Worm (Caenorhabditis elegans) whole organism, young adult: Measurements from ENCODE around the gene F43G6.17.

Source experiments
- ama-1 ChIP-seq, 3 experiments: fragments of 150-350 bp in 1 of 3; sonication (generic microtip) in 2 of 3; optimal IDR thresholded peaks; 2 replicates each; lab custom pipeline; 2014 to 2018; ENCODE audit warnings: missing biosample characterization in 2 of 3, missing genetic modification characterization in 2 of 3, missing genetic modification reagents in 2 of 3
- athp-1 ChIP-seq: sonication (generic microtip); optimal IDR thresholded peaks from 2 replicates; lab custom pipeline; 2017; ENCODE audit warnings: mild to moderate bottlenecking, missing genetic modification characterization, missing compliant biosample characterization
- egl-44 ChIP-seq: fragments of 200-800 bp; sonication (Bioruptor generic); IDR thresholded peaks from 2 replicates; pipeline ENCODE4 v1.3.6; 2022; ENCODE audit warnings: missing genetic modification reagents, missing genetic modification characterization, missing compliant biosample characterization
- lag-1 ChIP-seq: fragments of 200-800 bp; sonication (Bioruptor generic); IDR thresholded peaks from 2 replicates; pipeline ENCODE4 v1.3.6; 2022; ENCODE audit warnings: missing genetic modification reagents, missing genetic modification characterization, missing compliant biosample characterization
- nhr-90 ChIP-seq: sonication (generic microtip); optimal IDR thresholded peaks from 2 replicates; lab custom pipeline; 2016; ENCODE audit warnings: missing genotype, mild to moderate bottlenecking, missing genetic modification characterization, missing compliant biosample characterization
- snpc-4 ChIP-seq, 5 experiments: fragments of 150-350 bp in 1 of 5; sonication (generic microtip) in 4 of 5; optimal IDR thresholded peaks; 2 replicates each; lab custom pipeline; 2014 to 2018; ENCODE audit warnings: missing genetic modification characterization in 5 of 5, missing biosample characterization in 3 of 5, antibody characterized with exemption in 2 of 5, mild to moderate bottlenecking in 2 of 5, missing compliant biosample characterization in 2 of 5, missing genotype in 2 of 5, moderate library complexity in 2 of 5, missing genetic modification reagents in 1 of 5
- unc-62 ChIP-seq: fragments of 150-350 bp; optimal IDR thresholded peaks from 2 replicates; lab custom pipeline; 2014; ENCODE audit warnings: missing biosample characterization, missing genetic modification reagents, missing genetic modification characterization

DNA sequence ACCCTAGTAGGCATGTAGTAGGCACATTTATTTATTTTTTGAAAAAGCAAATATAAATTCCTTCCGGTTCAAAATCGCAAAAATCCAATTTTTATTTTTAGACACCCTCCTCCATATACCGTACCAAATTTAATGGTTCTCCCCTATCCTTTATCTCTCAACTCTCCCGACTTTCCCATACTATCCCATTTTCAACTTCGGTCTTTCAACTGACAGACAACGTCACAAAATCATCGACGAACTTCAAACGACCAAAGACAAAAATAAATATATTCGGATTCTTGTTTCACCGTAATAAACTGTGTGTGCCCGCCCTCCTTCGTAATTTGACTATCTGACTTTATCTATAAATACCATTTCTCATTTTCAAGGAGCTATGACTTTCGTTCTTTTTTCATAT is 32.7 kb downstream of the F43G6.17 start, which contains the start of gene T27D12.6:
- no peak for TF ChIP-seq athp-1 (tag; lab: Kevin White, UChicago)
- TF ChIP-seq lag-1 (GFP tag; lab: Robert Waterston, UW), result no peak
- TF ChIP-seq snpc-4 (GFP tag; optimal IDR thresholded peaks at IDR 0.05; lab: Kevin White, UChicago), result no peak
- no peak for TF ChIP-seq snpc-4 (tag; optimal IDR thresholded peaks at IDR 0.05; lab: Kevin White, UChicago)
- no peak for TF ChIP-seq ama-1 (optimal IDR thresholded peaks at IDR 0.05; lab: Kevin White, UChicago)
- no peak for TF ChIP-seq ama-1 (GFP tag; optimal IDR thresholded peaks at IDR 0.05; lab: Kevin White, UChicago)
- TF ChIP-seq nhr-90, result no peak
- no peak for TF ChIP-seq egl-44 (GFP tag; lab: Robert Waterston, UW)
- TF ChIP-seq unc-62 (GFP tag; lab: Kevin White, UChicago), result no peak
